Fruit fly (Drosophila melanogaster) Kc167 (cell line): Measurements from ENCODE around the gene PDZ-GEF.
A peak's percentile ranks its signal among the peaks of the same experiment; 100 is the strongest.

Experiments used
- Myc ChIP-seq: fragments of >200 bp; optimal IDR thresholded peaks from 2 replicates; lab custom pipeline; 2017; ENCODE audit warnings: missing external identifiers
- h ChIP-seq: fragments of >200 bp; optimal IDR thresholded peaks from 3 replicates; lab custom pipeline; 2018; ENCODE audit warnings: missing external identifiers
- ttk ChIP-seq: sonication (Bioruptor generic); optimal IDR thresholded peaks from 2 replicates; lab custom pipeline; 2017; ENCODE audit warnings: missing external identifiers

dm6 chr2L:6369286-6369685 is 45.7 kb downstream of the PDZ-GEF start:
- TF ChIP-seq Myc (lab: Kevin White, UChicago) (no peak), ttk (peak; percentile 96), h (lab: Kevin White, UChicago) (no peak)
